Worm (Caenorhabditis elegans): ENCODE data around the gene F37A4.1.

DNA sequence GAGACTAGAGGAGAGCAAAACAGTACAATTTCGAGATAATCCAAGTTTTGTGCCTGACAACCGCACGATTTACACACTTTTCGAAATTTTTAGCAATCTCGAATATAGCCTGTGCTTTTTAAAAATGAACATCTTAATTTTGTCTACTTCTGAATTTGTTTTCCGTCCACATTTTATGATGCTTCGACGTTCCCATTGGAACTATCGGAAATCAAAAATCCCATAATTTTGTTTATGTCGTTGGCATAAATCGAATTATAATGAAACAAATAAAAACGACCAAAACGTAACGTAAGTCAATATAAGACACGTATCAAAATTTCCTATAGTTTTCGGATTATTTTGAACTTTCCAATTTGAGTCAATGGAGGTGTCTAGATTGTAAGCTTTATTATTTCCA, 13.8 kb downstream of the F37A4.1 start, which contains the start of gene K07E12.2:
- TF ChIP-seq flt-1 (GFP tag; IDR thresholded peaks at IDR 0.05), result no peak
- TF ChIP-seq ref-1 (GFP tag; conservative IDR thresholded peaks at IDR 0.05), result no peak
- no peak for TF ChIP-seq T22C8.4 (GFP tag; IDR thresholded peaks at IDR 0.05)
- TF ChIP-seq ztf-23 (GFP tag; IDR thresholded peaks at IDR 0.05), result no peak

All from whole organism, midembryonic.